Worm (Caenorhabditis elegans) whole organism, L1 larva: ENCODE measurements around the gene C05D12.7.

Experiments
- ama-1 ChIP-seq: fragments of 150-350 bp; optimal IDR thresholded peaks from 2 replicates; lab custom pipeline; 2014
- lin-39 ChIP-seq: fragments of 150-350 bp; optimal IDR thresholded peaks from 2 replicates; lab custom pipeline; 2014; ENCODE audit warnings: missing biosample characterization, missing genetic modification reagents, missing genetic modification characterization

DNA sequence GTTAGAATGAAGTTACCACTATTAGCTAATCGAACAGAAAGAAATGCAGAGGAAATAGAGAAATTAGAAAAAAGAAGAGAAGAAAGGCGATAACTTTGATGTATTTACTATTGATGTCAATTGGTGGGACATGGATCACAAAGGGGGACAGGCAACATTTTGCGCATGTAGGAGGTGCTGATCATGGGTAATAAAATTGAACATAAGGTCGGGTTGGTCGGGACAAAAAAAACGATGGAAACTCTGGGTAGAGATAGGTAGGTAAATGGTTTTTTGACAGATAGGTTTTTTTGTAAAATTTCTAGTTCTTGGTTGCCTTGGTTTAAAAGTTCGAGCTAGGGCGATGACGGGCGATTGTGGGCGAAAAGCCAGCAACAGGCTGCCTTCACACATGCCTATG, 19.0 kb upstream of the C05D12.7 start, which contains the start of gene shn-1:
- no peak for TF ChIP-seq lin-39 (tag; lab: Kevin White, UChicago)
- TF ChIP-seq ama-1 (lab: Kevin White, UChicago), result no peak
